Fruit fly (Drosophila melanogaster): ENCODE results near the gene CG33986.

The CG33986 gene

DNA sequence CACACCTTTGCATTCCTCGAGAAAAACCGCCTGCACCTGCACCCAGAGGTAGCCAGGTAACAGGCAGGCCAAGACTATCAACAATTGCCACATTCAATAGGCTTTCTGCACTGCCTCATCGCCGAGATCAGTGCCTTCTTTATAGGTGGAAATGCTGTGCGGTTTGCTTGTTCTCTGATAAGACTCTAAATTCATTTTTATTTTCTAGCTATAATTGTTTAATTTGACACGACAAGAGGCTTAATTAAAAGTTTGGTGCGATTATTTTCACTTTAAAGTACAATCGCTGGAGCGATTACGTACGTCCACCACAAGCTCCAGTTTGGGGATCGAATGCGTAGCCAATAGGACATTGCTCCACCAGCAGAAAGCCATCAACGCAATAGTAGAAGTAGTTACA lies 2.4 kb upstream of the CG33986 start, which contains the start of gene CG42729:
TSS of gene CG42729 (minus strand) at position 101 of the 400 bp plus-strand sequence.
- TF ChIP-seq CG9705 (GFP tag; optimal IDR thresholded peaks at IDR 0.05) (no peak), sv (GFP tag; optimal IDR thresholded peaks at IDR 0.05) (no peak), Mio (GFP tag; optimal IDR thresholded peaks at IDR 0.05) (no peak), Dfd (GFP tag; optimal IDR thresholded peaks at IDR 0.05) (no peak), h (GFP tag; optimal IDR thresholded peaks at IDR 0.05) (no peak), Vsx2 (GFP tag; optimal IDR thresholded peaks at IDR 0.05; ENCODE audit: partially characterized antibody) (no peak), Hnf4 (GFP tag; optimal IDR thresholded peaks at IDR 0.05) (no peak), foxo (GFP tag; optimal IDR thresholded peaks at IDR 0.05) (no peak), Sp1 (GFP tag; optimal IDR thresholded peaks at IDR 0.05) (no peak)

DNA sequence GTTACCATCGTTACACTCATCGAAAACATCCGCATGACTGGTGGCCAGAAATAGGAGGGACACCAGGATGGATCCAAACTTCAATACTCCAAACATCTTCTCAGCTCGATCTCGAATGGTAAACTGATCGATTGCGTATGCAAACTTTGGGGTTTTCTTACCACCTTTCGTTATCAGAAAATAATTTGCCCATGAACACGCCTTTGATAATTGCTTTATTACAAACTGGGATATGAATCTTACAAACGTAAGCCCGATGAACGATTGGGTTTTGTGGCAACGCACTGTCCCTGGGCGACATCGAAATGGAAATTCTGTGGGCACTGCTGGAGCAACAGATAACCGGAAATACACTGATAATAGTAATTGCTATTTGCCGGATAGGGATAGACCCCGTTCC lies 1.7 kb upstream of the CG33986 start, which contains the start of gene CG33985:
TSS of gene CG33985 (minus strand) at position 101 of the 400 bp plus-strand sequence.
- TF ChIP-seq Jra (GFP tag; optimal IDR thresholded peaks at IDR 0.05) = no peak
- no peak for TF ChIP-seq Dfd (GFP tag; optimal IDR thresholded peaks at IDR 0.05)
- no peak for TF ChIP-seq CrebA (GFP tag; optimal IDR thresholded peaks at IDR 0.05; ENCODE audit: borderline replicate concordance)
- TF ChIP-seq Mio (GFP tag; optimal IDR thresholded peaks at IDR 0.05) = no peak
- no peak for TF ChIP-seq Vsx2 (GFP tag; optimal IDR thresholded peaks at IDR 0.05; ENCODE audit: partially characterized antibody)
- no peak for TF ChIP-seq lola (GFP tag; optimal IDR thresholded peaks at IDR 0.05)
- TF ChIP-seq br (GFP tag; optimal IDR thresholded peaks at IDR 0.05) = no peak
- TF ChIP-seq Myc (optimal IDR thresholded peaks at IDR 0.05) = no peak
- TF ChIP-seq Rel (GFP tag; optimal IDR thresholded peaks at IDR 0.05) = no peak
- TF ChIP-seq Rel (tag; optimal IDR thresholded peaks at IDR 0.05) = no peak
- no peak for TF ChIP-seq dl (GFP tag; optimal IDR thresholded peaks at IDR 0.05; ENCODE audit: insufficient read depth in 1 of 2, partially characterized antibody in 2 of 2)
- TF ChIP-seq pan (optimal IDR thresholded peaks at IDR 0.05) = no peak

DNA sequence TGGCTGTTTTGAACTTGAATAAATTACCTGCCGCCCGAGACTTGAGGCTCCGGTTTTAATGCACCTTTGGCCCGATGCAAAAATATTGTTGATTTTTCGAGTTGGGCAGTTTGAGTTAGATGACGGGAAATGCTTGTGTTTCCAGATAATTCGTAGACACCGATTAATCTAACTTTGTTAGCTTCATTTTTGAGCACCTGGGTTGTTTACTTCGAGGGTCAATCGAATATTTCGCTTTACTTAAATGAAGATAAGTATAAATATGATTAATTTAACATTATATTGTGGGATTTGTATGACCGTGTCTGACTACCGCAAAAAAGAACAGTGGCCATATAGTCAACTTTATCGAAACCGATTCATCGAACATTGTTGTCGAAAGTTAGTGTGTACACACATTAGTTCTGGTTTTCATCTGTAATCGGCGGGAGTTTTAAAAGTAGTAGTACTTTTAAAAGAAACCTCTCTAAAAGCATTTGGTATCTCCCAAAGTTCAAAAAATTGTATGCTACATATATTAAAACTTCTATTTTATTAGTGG lies 1.2 kb downstream of the CG33986 start, which contains the start of gene CG7945:
TSS of gene CG7945 (minus strand) at position 332 of the 541 bp plus-strand sequence.
- TF ChIP-seq rgr (GFP tag; optimal IDR thresholded peaks at IDR 0.05) = no peak
- no peak for TF ChIP-seq fru (GFP tag; optimal IDR thresholded peaks at IDR 0.05)
- no peak for TF ChIP-seq Dif (GFP tag; optimal IDR thresholded peaks at IDR 0.05; ENCODE audit: partially characterized antibody)
- TF ChIP-seq Rel (GFP tag; optimal IDR thresholded peaks at IDR 0.05) = peak; percentile 47
- peak; percentile 99 for TF ChIP-seq Rel (tag; optimal IDR thresholded peaks at IDR 0.05)
- no peak for TF ChIP-seq ey (GFP tag; optimal IDR thresholded peaks at IDR 0.05)
- TF ChIP-seq Vsx2 (GFP tag; optimal IDR thresholded peaks at IDR 0.05; ENCODE audit: partially characterized antibody) = no peak
- no peak for TF ChIP-seq h (GFP tag; optimal IDR thresholded peaks at IDR 0.05)
- TF ChIP-seq pan (optimal IDR thresholded peaks at IDR 0.05) = no peak
- TF ChIP-seq usp (GFP tag; optimal IDR thresholded peaks at IDR 0.05) = no peak
- no peak for TF ChIP-seq CG32264 (GFP tag; optimal IDR thresholded peaks at IDR 0.05)
- peak; percentile 48 for TF ChIP-seq sage (GFP tag; optimal IDR thresholded peaks at IDR 0.05)
- no peak for TF ChIP-seq Sp1 (GFP tag; optimal IDR thresholded peaks at IDR 0.05)
- peak; percentile 5 for TF ChIP-seq Hnf4 (GFP tag; optimal IDR thresholded peaks at IDR 0.05)
- no peak for TF ChIP-seq foxo (GFP tag; optimal IDR thresholded peaks at IDR 0.05)
- TF ChIP-seq woc (GFP tag; optimal IDR thresholded peaks at IDR 0.05) = no peak

DNA sequence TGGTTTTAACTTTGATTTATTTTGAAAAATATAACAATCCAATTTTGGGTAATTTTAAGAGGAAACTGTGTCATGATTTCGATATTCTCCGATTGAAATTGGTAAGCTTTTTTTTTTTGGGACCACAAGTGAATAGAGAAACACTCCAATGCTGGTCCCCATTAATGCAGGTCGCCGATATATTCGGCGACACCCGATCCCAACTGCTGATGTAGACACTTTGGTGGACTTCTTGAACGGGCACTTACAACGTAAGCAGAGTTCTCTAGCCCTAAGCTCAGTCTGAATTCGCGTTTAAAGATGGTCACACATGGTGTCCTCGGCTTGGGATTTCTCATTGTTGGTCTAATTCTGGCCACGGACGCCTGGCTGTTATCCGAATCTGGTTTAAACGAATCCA lies 4.7 kb downstream of the CG33986 start, which contains the start of gene yellow-k:
TSS of gene yellow-k (plus strand) at position 301 of the 400 bp plus-strand sequence.
- TF ChIP-seq Abd-B (GFP tag; optimal IDR thresholded peaks at IDR 0.05) = no peak
- no peak for TF ChIP-seq Vsx2 (GFP tag; optimal IDR thresholded peaks at IDR 0.05; ENCODE audit: partially characterized antibody)
- no peak for TF ChIP-seq GATAd (GFP tag; optimal IDR thresholded peaks at IDR 0.05)
- no peak for TF ChIP-seq dl (GFP tag; optimal IDR thresholded peaks at IDR 0.05; ENCODE audit: insufficient read depth in 1 of 2, partially characterized antibody in 2 of 2)
- TF ChIP-seq ey (GFP tag; optimal IDR thresholded peaks at IDR 0.05) = no peak
- no peak for TF ChIP-seq Hr78 (GFP tag; optimal IDR thresholded peaks at IDR 0.05)
- TF ChIP-seq Dif (GFP tag; optimal IDR thresholded peaks at IDR 0.05; ENCODE audit: partially characterized antibody) = no peak
- no peak for TF ChIP-seq tai (GFP tag; optimal IDR thresholded peaks at IDR 0.05)
- no peak for TF ChIP-seq HLH106 (tag; optimal IDR thresholded peaks at IDR 0.05)
- TF ChIP-seq CG9705 (GFP tag; optimal IDR thresholded peaks at IDR 0.05) = no peak
- no peak for TF ChIP-seq Hr83 (GFP tag; optimal IDR thresholded peaks at IDR 0.05; ENCODE audit: poor library complexity, severe bottlenecking)
- TF ChIP-seq N (GFP tag; optimal IDR thresholded peaks at IDR 0.05) = no peak
- no peak for TF ChIP-seq br (GFP tag; optimal IDR thresholded peaks at IDR 0.05)
- TF ChIP-seq pan (optimal IDR thresholded peaks at IDR 0.05) = no peak
- TF ChIP-seq CG32264 (GFP tag; optimal IDR thresholded peaks at IDR 0.05) = no peak
